Worm (Caenorhabditis elegans): ENCODE measurements around the gene tpst-1.
A peak's percentile ranks its signal among the peaks of the same experiment; 100 is the strongest.

tpst-1 gene

DNA sequence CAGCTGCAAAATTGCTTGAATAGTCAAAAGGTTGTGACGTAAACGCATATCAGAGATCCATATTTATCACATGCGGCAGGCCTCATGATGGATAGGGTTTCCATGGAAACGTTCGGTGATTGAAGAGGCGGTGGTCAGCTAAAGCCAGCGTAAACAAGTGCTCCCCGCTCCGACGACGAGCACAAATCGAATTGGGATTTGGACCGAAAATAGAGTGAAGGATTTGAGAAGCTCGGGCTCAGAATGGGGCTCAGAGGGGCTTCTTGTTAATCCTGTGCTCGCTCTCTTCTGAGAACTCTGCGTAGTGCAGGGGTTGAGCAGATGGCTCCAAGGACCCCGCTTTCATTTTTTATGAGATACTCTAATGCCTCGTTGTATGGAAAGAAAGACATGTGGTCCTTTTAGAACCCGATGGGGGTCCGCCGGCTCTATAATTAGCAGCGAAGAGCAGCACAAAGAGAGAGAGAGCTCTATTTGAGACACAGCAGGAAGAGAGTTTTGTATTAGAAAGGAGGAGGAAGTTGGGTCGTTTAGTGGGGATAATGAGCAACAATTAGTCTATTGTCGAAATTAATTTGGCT is 46.1 kb downstream of the tpst-1 start:
- no peak for TF ChIP-seq sma-9 (GFP tag; optimal IDR thresholded peaks at IDR 0.05)
- TF ChIP-seq sma-9 (tag; optimal IDR thresholded peaks at IDR 0.05): no peak
- no peak for TF ChIP-seq elt-1 (tag; optimal IDR thresholded peaks at IDR 0.05)
- no peak for TF ChIP-seq lin-39 (tag; optimal IDR thresholded peaks at IDR 0.05)
- TF ChIP-seq C34F6.9 (tag; optimal IDR thresholded peaks at IDR 0.05): peak; percentile 33
- TF ChIP-seq snpc-4 (tag; optimal IDR thresholded peaks at IDR 0.05): no peak
- TF ChIP-seq ztf-4 (tag; optimal IDR thresholded peaks at IDR 0.05): peak; percentile 22
- no peak for TF ChIP-seq nhr-11 (tag; optimal IDR thresholded peaks at IDR 0.05)
- TF ChIP-seq dmd-4 (tag; optimal IDR thresholded peaks at IDR 0.05): no peak
- no peak for TF ChIP-seq ceh-16 (tag; optimal IDR thresholded peaks at IDR 0.05)
- 0 out of 2 replicates have a peak, but pooled peaks have one; percentile 81 for TF ChIP-seq ztf-1 (GFP tag; conservative IDR thresholded peaks at IDR 0.05)
- no peak for TF ChIP-seq unc-55 (GFP tag; optimal IDR thresholded peaks at IDR 0.05)
- peak; percentile 12 for TF ChIP-seq nhr-21 (tag; optimal IDR thresholded peaks at IDR 0.05)
- no peak for TF ChIP-seq nhr-23 (tag; optimal IDR thresholded peaks at IDR 0.05)
- TF ChIP-seq alr-1 (tag; optimal IDR thresholded peaks at IDR 0.05): no peak
- TF ChIP-seq egl-27 (tag; optimal IDR thresholded peaks at IDR 0.05): no peak
- peak; percentile 16 for TF ChIP-seq lin-11 (tag; optimal IDR thresholded peaks at IDR 0.05)
- no peak for TF ChIP-seq R02D3.7 (tag; optimal IDR thresholded peaks at IDR 0.05)
- no peak for TF ChIP-seq nhr-77 (tag; optimal IDR thresholded peaks at IDR 0.05)
- no peak for TF ChIP-seq zag-1 (tag; optimal IDR thresholded peaks at IDR 0.05)
- TF ChIP-seq mab-5 (tag; optimal IDR thresholded peaks at IDR 0.05): no peak
- TF ChIP-seq nhr-10 (tag; optimal IDR thresholded peaks at IDR 0.05): no peak
- TF ChIP-seq lin-13 (GFP tag; optimal IDR thresholded peaks at IDR 0.05): no peak
- TF ChIP-seq lsy-2 (tag; optimal IDR thresholded peaks at IDR 0.05): no peak
- TF ChIP-seq unc-62 (GFP tag; optimal IDR thresholded peaks at IDR 0.05): no peak
- TF ChIP-seq ZK546.5 (tag; optimal IDR thresholded peaks at IDR 0.05): no peak
- no peak for TF ChIP-seq Y55F3AM.14 (GFP tag; optimal IDR thresholded peaks at IDR 0.05)
- TF ChIP-seq ama-1 (optimal IDR thresholded peaks at IDR 0.05): no peak
- peak; percentile 2 for TF ChIP-seq nhr-129 (tag; optimal IDR thresholded peaks at IDR 0.05)
- no peak for TF ChIP-seq crh-2 (tag; optimal IDR thresholded peaks at IDR 0.05)
- TF ChIP-seq skn-1 (tag; optimal IDR thresholded peaks at IDR 0.05): no peak
- TF ChIP-seq nhr-6 (tag; optimal IDR thresholded peaks at IDR 0.05): no peak
- TF ChIP-seq nhr-237 (tag; optimal IDR thresholded peaks at IDR 0.05): no peak
- TF ChIP-seq fos-1 (tag; optimal IDR thresholded peaks at IDR 0.05): no peak
- TF ChIP-seq aly-2 (tag; optimal IDR thresholded peaks at IDR 0.05): no peak
- TF ChIP-seq gmeb-1 (tag; optimal IDR thresholded peaks at IDR 0.05): no peak
- no peak for TF ChIP-seq blmp-1 (tag; optimal IDR thresholded peaks at IDR 0.05; ENCODE audit: insufficient read depth)
- TF ChIP-seq F13H6.1 (tag; optimal IDR thresholded peaks at IDR 0.05): peak; percentile 2
- TF ChIP-seq mbf-1 (tag; optimal IDR thresholded peaks at IDR 0.05): no peak
- TF ChIP-seq mdl-1 (tag; optimal IDR thresholded peaks at IDR 0.05): no peak
- no peak for TF ChIP-seq sma-3 (GFP tag; optimal IDR thresholded peaks at IDR 0.05)
- TF ChIP-seq ztf-11 (tag; optimal IDR thresholded peaks at IDR 0.05): no peak
- no peak for TF ChIP-seq ceh-82 (tag; optimal IDR thresholded peaks at IDR 0.05)
- TF ChIP-seq unc-39 (tag; optimal IDR thresholded peaks at IDR 0.05): no peak

ce11 chrIII:12614669-12615451 is 47.2 kb downstream of the tpst-1 start:
- TF ChIP-seq sem-4 (tag; optimal IDR thresholded peaks at IDR 0.05): peak; percentile 73
- TF ChIP-seq lin-13 (GFP tag; optimal IDR thresholded peaks at IDR 0.05): no peak
- no peak for TF ChIP-seq dmd-4 (tag; optimal IDR thresholded peaks at IDR 0.05)
- TF ChIP-seq nhr-237 (tag; optimal IDR thresholded peaks at IDR 0.05): no peak
- TF ChIP-seq Y55F3AM.14 (GFP tag; optimal IDR thresholded peaks at IDR 0.05): no peak
- TF ChIP-seq gmeb-1 (tag; optimal IDR thresholded peaks at IDR 0.05): peak; percentile 57
- peak; percentile 79 for TF ChIP-seq nhr-129 (tag; optimal IDR thresholded peaks at IDR 0.05)
- TF ChIP-seq snpc-4 (tag; optimal IDR thresholded peaks at IDR 0.05): no peak
- TF ChIP-seq nhr-25 (tag; optimal IDR thresholded peaks at IDR 0.05): peak; percentile 54
- TF ChIP-seq crh-2 (tag; optimal IDR thresholded peaks at IDR 0.05): peak; percentile 50
- TF ChIP-seq peb-1 (tag; optimal IDR thresholded peaks at IDR 0.05): no peak
- TF ChIP-seq zag-1 (tag; optimal IDR thresholded peaks at IDR 0.05): no peak
- TF ChIP-seq ama-1 (optimal IDR thresholded peaks at IDR 0.05): peak; percentile 82
- no peak for TF ChIP-seq nhr-12 (tag; optimal IDR thresholded peaks at IDR 0.05)
- no peak for TF ChIP-seq ZK546.5 (tag; optimal IDR thresholded peaks at IDR 0.05)
- TF ChIP-seq elt-3 (tag; optimal IDR thresholded peaks at IDR 0.05): no peak
- TF ChIP-seq skn-1 (tag; optimal IDR thresholded peaks at IDR 0.05): no peak
- TF ChIP-seq alr-1 (tag; optimal IDR thresholded peaks at IDR 0.05): no peak
- peak; percentile 38 to 57 for TF ChIP-seq lsy-2 (tag; optimal IDR thresholded peaks at IDR 0.05)
- TF ChIP-seq nhr-23 (tag; optimal IDR thresholded peaks at IDR 0.05): no peak
- no peak for TF ChIP-seq R02D3.7 (tag; optimal IDR thresholded peaks at IDR 0.05)
- no peak for TF ChIP-seq nhr-6 (tag; optimal IDR thresholded peaks at IDR 0.05)
- no peak for TF ChIP-seq mab-5 (tag; optimal IDR thresholded peaks at IDR 0.05)
- no peak for TF ChIP-seq unc-62 (GFP tag; optimal IDR thresholded peaks at IDR 0.05)
- TF ChIP-seq ceh-16 (tag; optimal IDR thresholded peaks at IDR 0.05): peak; percentile 20
- TF ChIP-seq nhr-10 (tag; optimal IDR thresholded peaks at IDR 0.05): no peak
- TF ChIP-seq blmp-1 (tag; optimal IDR thresholded peaks at IDR 0.05; ENCODE audit: insufficient read depth): no peak
- no peak for TF ChIP-seq nhr-77 (tag; optimal IDR thresholded peaks at IDR 0.05)
- no peak for TF ChIP-seq unc-39 (tag; optimal IDR thresholded peaks at IDR 0.05)
- TF ChIP-seq egl-27 (tag; optimal IDR thresholded peaks at IDR 0.05): no peak
- peak; percentile 38 for TF ChIP-seq C34F6.9 (tag; optimal IDR thresholded peaks at IDR 0.05)
- no peak for TF ChIP-seq lin-39 (tag; optimal IDR thresholded peaks at IDR 0.05)
- TF ChIP-seq ztf-11 (tag; optimal IDR thresholded peaks at IDR 0.05): no peak

All from whole organism, L2 larva.